Fruit fly (Drosophila melanogaster) whole organism, embryonic: ENCODE data around the gene CG31819.

ENCODE experiments used
- Antp ChIP-seq: fragments of 200-800 bp; sonication (Bioruptor generic); optimal IDR thresholded peaks from 3 replicates; lab custom pipeline; 2016; ENCODE audit warnings: missing biosample characterization, missing genetic modification characterization
- Atf3 ChIP-seq: fragments of 200-800 bp; sonication (Bioruptor generic); optimal IDR thresholded peaks from 3 replicates; lab custom pipeline; 2016; ENCODE audit warnings: missing biosample characterization, missing genetic modification characterization
- Atf6 ChIP-seq: fragments of 200-800 bp; sonication (Bioruptor generic); IDR thresholded peaks from 2 replicates; pipeline ENCODE4 v1.3.6; 2022; ENCODE audit warnings: missing biosample characterization, missing genetic modification characterization
- Awh ChIP-seq: fragments of 200-800 bp; sonication (Bioruptor generic); IDR thresholded peaks from 2 replicates; pipeline ENCODE4, ENCODE4 v1.3.6; 2022; ENCODE audit warnings: missing biosample characterization, missing genetic modification characterization
- Bgb ChIP-seq: fragments of 200-800 bp; sonication (Bioruptor generic); IDR thresholded peaks from 2 replicates; pipeline ENCODE4 v1.3.6; 2022; ENCODE audit warnings: missing biosample characterization, missing genetic modification characterization; ENCODE audit not compliant: partially characterized antibody
- BtbVII ChIP-seq: fragments of 200-800 bp; sonication (Bioruptor generic); optimal IDR thresholded peaks from 3 replicates; lab custom pipeline; 2017; ENCODE audit warnings: missing biosample characterization, mild to moderate bottlenecking, missing genetic modification characterization
- CG1024 ChIP-seq: fragments of 200-800 bp; sonication (Bioruptor generic); IDR thresholded peaks from 2 replicates; pipeline ENCODE4 v1.3.6; 2022; ENCODE audit warnings: missing biosample characterization, missing genetic modification characterization
- CG11398 ChIP-seq: fragments of 200-800 bp; sonication (Bioruptor generic); optimal IDR thresholded peaks from 2 replicates; lab custom pipeline; 2016; ENCODE audit warnings: missing biosample characterization, missing genetic modification characterization
- CG11504 ChIP-seq: fragments of 200-800 bp; sonication (Bioruptor generic); optimal IDR thresholded peaks from 3 replicates; lab custom pipeline; 2019; ENCODE audit warnings: missing biosample characterization, mild to moderate bottlenecking, missing genetic modification characterization, moderate library complexity
- CG12236 ChIP-seq: fragments of 200-800 bp; sonication (Bioruptor generic); optimal IDR thresholded peaks from 2 replicates; lab custom pipeline; 2016; ENCODE audit warnings: missing biosample characterization, missing genetic modification characterization
- CG1233 ChIP-seq: fragments of 200-800 bp; sonication (Bioruptor generic); optimal IDR thresholded peaks from 4 replicates; lab custom pipeline; 2018; ENCODE audit warnings: missing biosample characterization, mild to moderate bottlenecking, missing genetic modification characterization
- CG14710 ChIP-seq: fragments of 200-800 bp; sonication (Bioruptor generic); optimal IDR thresholded peaks from 3 replicates; lab custom pipeline; 2019; ENCODE audit warnings: missing biosample characterization, mild to moderate bottlenecking, missing genetic modification characterization, moderate library complexity
- CG17829 ChIP-seq: fragments of 200-800 bp; optimal IDR thresholded peaks from 2 replicates; lab custom pipeline; 2019; ENCODE audit warnings: missing biosample characterization, mild to moderate bottlenecking, missing genetic modification characterization, moderate library complexity
- CG18599 ChIP-seq: fragments of 200-800 bp; sonication (Bioruptor generic); optimal IDR thresholded peaks from 3 replicates; lab custom pipeline; 2017; ENCODE audit warnings: missing biosample characterization, missing genetic modification characterization, mild to moderate bottlenecking, moderate library complexity, missing genetic modification reagents
- CG18764 ChIP-seq: fragments of 200-800 bp; sonication (Bioruptor generic); optimal IDR thresholded peaks from 3 replicates; lab custom pipeline; 2016; ENCODE audit warnings: missing biosample characterization, missing genetic modification characterization
- CG2712 ChIP-seq: fragments of 200-800 bp; optimal IDR thresholded peaks from 3 replicates; lab custom pipeline; 2019; ENCODE audit warnings: missing biosample characterization, mild to moderate bottlenecking, missing genetic modification characterization, moderate library complexity
- CG34376 ChIP-seq: fragments of 200-800 bp; sonication (Bioruptor generic); optimal IDR thresholded peaks from 2 replicates; lab custom pipeline; 2018; ENCODE audit warnings: missing biosample characterization, mild to moderate bottlenecking, missing genetic modification characterization
- CG5953 ChIP-seq: fragments of 200-800 bp; sonication (Bioruptor generic); IDR thresholded peaks from 2 replicates; pipeline ENCODE4 v1.3.6; 2022; ENCODE audit warnings: missing biosample characterization, missing genetic modification characterization
- CG7928 ChIP-seq: fragments of 200-800 bp; sonication (Bioruptor generic); optimal IDR thresholded peaks from 2 replicates; lab custom pipeline; 2017; ENCODE audit warnings: missing biosample characterization, mild to moderate bottlenecking, missing genetic modification characterization
- CG8089 ChIP-seq: fragments of 200-800 bp; sonication (Bioruptor generic); optimal IDR thresholded peaks from 3 replicates; lab custom pipeline; 2016; ENCODE audit warnings: missing biosample characterization, missing genetic modification characterization
- CG8478 ChIP-seq: fragments of >200 bp; optimal IDR thresholded peaks from 2 replicates; lab custom pipeline; 2018
- CG8765 ChIP-seq: fragments of 200-800 bp; sonication (Bioruptor generic); IDR thresholded peaks from 2 replicates; pipeline ENCODE4 v1.3.6; 2022; ENCODE audit warnings: missing biosample characterization, missing genetic modification characterization
- CG9797 ChIP-seq: fragments of 200-800 bp; sonication (Bioruptor generic); optimal IDR thresholded peaks from 3 replicates; lab custom pipeline; 2018; ENCODE audit warnings: missing biosample characterization, mild to moderate bottlenecking, missing genetic modification characterization
- Dad ChIP-seq: fragments of 200-800 bp; sonication (Bioruptor generic); optimal IDR thresholded peaks from 3 replicates; lab custom pipeline; 2016; ENCODE audit warnings: missing biosample characterization, missing genetic modification characterization
- Dbx ChIP-seq: fragments of 200-800 bp; sonication (Bioruptor generic); IDR thresholded peaks from 3 replicates; pipeline ENCODE4 v1.3.6; 2022; ENCODE audit warnings: missing biosample characterization, missing genetic modification characterization
- E2f1 ChIP-seq: fragments of 200-800 bp; sonication (Bioruptor generic); IDR thresholded peaks from 2 replicates; pipeline ENCODE4 v1.3.6; 2022; ENCODE audit warnings: missing biosample characterization, missing genetic modification characterization
- Ets65A ChIP-seq: fragments of 200-800 bp; sonication (Bioruptor generic); peaks from one replicate; lab custom pipeline; 2016; ENCODE audit warnings: missing biosample characterization, missing genetic modification characterization
- HLH4C ChIP-seq: fragments of 200-800 bp; sonication (Bioruptor generic); IDR thresholded peaks from 3 replicates; pipeline ENCODE4 v1.3.6; 2022; ENCODE audit warnings: missing biosample characterization, missing genetic modification characterization; ENCODE audit not compliant: partially characterized antibody
- Mes4 ChIP-seq: fragments of 200-800 bp; sonication (Bioruptor generic); optimal IDR thresholded peaks from 2 replicates; lab custom pipeline; 2016; ENCODE audit warnings: missing biosample characterization, missing genetic modification characterization
- NK7.1 ChIP-seq: fragments of 200-800 bp; sonication (Bioruptor generic); optimal IDR thresholded peaks from 3 replicates; lab custom pipeline; 2016; ENCODE audit warnings: missing biosample characterization, missing genetic modification characterization
- Ssrp ChIP-seq: fragments of 200-800 bp; sonication (Bioruptor generic); optimal IDR thresholded peaks from 2 replicates; lab custom pipeline; 2018; ENCODE audit warnings: missing biosample characterization, mild to moderate bottlenecking, missing genetic modification characterization, moderate library complexity
- Usf ChIP-seq: fragments of 200-800 bp; sonication (Bioruptor generic); optimal IDR thresholded peaks from 2 replicates; lab custom pipeline; 2017; ENCODE audit warnings: missing genotype, missing biosample characterization, missing genetic modification characterization
- Xrp1 ChIP-seq: fragments of 200-800 bp; sonication (Bioruptor generic); IDR thresholded peaks from 2 replicates; pipeline ENCODE4 v1.3.6; 2022; ENCODE audit warnings: missing biosample characterization, missing genetic modification characterization
- YL-1 ChIP-seq: fragments of 200-800 bp; sonication (Bioruptor generic); optimal IDR thresholded peaks from 3 replicates; lab custom pipeline; 2017; ENCODE audit warnings: missing biosample characterization, mild to moderate bottlenecking, missing genetic modification characterization
- ara ChIP-seq: fragments of 200-800 bp; sonication (Bioruptor generic); IDR thresholded peaks from 2 replicates; pipeline ENCODE4 v1.3.6; 2022; ENCODE audit warnings: missing biosample characterization, missing genetic modification characterization
- ase ChIP-seq: fragments of 200-800 bp; sonication (Bioruptor generic); IDR thresholded peaks from 3 replicates; pipeline ENCODE4 v1.3.6; 2022; ENCODE audit warnings: missing biosample characterization, missing genetic modification characterization
- bbx ChIP-seq: fragments of 200-800 bp; sonication (Bioruptor generic); IDR thresholded peaks from 2 replicates; pipeline ENCODE4 v1.3.6; 2022; ENCODE audit warnings: missing biosample characterization, missing genetic modification characterization; ENCODE audit not compliant: partially characterized antibody
- bowl ChIP-seq: fragments of 200-800 bp; sonication (Bioruptor generic); IDR thresholded peaks from 2 replicates; pipeline ENCODE4 v1.3.6; 2022; ENCODE audit warnings: missing biosample characterization, missing genetic modification characterization
- danr ChIP-seq: fragments of 200-800 bp; sonication (Bioruptor generic); IDR thresholded peaks from 2 replicates; pipeline ENCODE4 v1.3.6; 2022; ENCODE audit warnings: missing biosample characterization, missing genetic modification characterization
- dm ChIP-seq: fragments of 200-800 bp; sonication (Bioruptor generic); optimal IDR thresholded peaks from 3 replicates; lab custom pipeline; 2016; ENCODE audit warnings: missing biosample characterization, missing genetic modification characterization
- gfzf ChIP-seq: fragments of 200-800 bp; sonication (Bioruptor generic); optimal IDR thresholded peaks from 2 replicates; lab custom pipeline; 2016; ENCODE audit warnings: missing biosample characterization, mild to moderate bottlenecking, missing genetic modification characterization, moderate library complexity
- ind ChIP-seq: fragments of 200-800 bp; sonication (Bioruptor generic); optimal IDR thresholded peaks from 3 replicates; lab custom pipeline; 2016; ENCODE audit warnings: missing biosample characterization, missing genetic modification characterization
- kay ChIP-seq: fragments of 200-800 bp; sonication (Bioruptor generic); optimal IDR thresholded peaks from 2 replicates; lab custom pipeline; 2016; ENCODE audit warnings: missing biosample characterization, missing genetic modification characterization
- lola ChIP-seq, 3 experiments: fragments of >200 bp in 2 of 3; fragments of 200-800 bp in 1 of 3; sonication (Bioruptor generic) in 1 of 3; optimal IDR thresholded peaks; 2 replicates each; lab custom pipeline; 2017 to 2019; ENCODE audit warnings: missing biosample characterization in 3 of 3, missing genetic modification characterization in 3 of 3, mild to moderate bottlenecking in 1 of 3, moderate library complexity in 1 of 3
- oc ChIP-seq: fragments of 200-800 bp; sonication (Bioruptor generic); optimal IDR thresholded peaks from 2 replicates; lab custom pipeline; 2018; ENCODE audit warnings: missing biosample characterization, mild to moderate bottlenecking, missing genetic modification characterization, moderate library complexity
- phol ChIP-seq: fragments of 200-800 bp; sonication (Bioruptor generic); optimal IDR thresholded peaks from 3 replicates; lab custom pipeline; 2018; ENCODE audit warnings: missing biosample characterization, mild to moderate bottlenecking, missing genetic modification characterization, moderate library complexity
- ranshi ChIP-seq: fragments of 200-800 bp; sonication (Bioruptor generic); IDR thresholded peaks from 2 replicates; pipeline ENCODE4 v1.3.6; 2022; ENCODE audit warnings: missing biosample characterization, missing genetic modification characterization
- sim ChIP-seq: fragments of 200-800 bp; sonication (Bioruptor generic); IDR thresholded peaks from 2 replicates; pipeline ENCODE4 v1.3.6; 2022; ENCODE audit warnings: missing biosample characterization, missing genetic modification characterization
- tgo ChIP-seq: fragments of 200-800 bp; sonication (Bioruptor generic); IDR thresholded peaks from 3 replicates; pipeline ENCODE4 v1.3.6; 2022; ENCODE audit warnings: missing biosample characterization, missing genetic modification characterization
- tup ChIP-seq: fragments of 200-800 bp; sonication (Bioruptor generic); optimal IDR thresholded peaks from 2 replicates; lab custom pipeline; 2016; ENCODE audit warnings: missing biosample characterization, mild to moderate bottlenecking, missing genetic modification characterization, moderate library complexity
- zfh1 ChIP-seq: fragments of 200-800 bp; sonication (Bioruptor generic); IDR thresholded peaks from 3 replicates; pipeline ENCODE4 v1.3.6; 2022; ENCODE audit warnings: missing biosample characterization, missing genetic modification characterization

The CG31819 gene

DNA sequence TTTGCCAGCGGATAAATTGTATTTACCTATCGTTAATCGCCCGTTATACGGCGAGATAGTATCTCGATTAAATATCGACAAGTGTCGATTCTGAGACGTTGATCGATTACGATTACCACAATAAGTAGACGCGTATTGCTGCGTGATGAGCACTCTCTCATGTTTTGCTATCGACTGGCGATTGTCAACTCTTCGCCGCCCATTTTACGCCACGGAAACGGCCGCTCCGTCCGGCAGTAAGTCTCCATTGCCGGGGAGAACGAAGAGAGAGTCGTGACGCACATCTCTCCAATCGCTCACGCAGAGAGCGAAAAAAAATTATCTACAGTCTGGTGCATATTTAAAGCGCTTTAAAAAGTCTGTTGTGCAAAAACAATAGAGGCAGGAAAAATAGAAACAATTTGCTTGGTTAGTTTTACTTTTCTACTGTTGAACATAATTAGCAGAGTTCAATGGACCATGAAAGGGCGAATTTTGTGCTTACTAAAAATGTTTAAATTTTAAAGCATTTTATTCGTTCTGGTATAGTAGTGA is 40.4 kb downstream of the CG31819 start, which contains the start of gene CG46309 (continued):
- TF ChIP-seq lola (GFP tag; optimal IDR thresholded peaks at IDR 0.05; lab: Kevin White, UChicago) (no peak), oc (no peak), CG9797 (GFP tag; lab: Kevin White, UChicago) (no peak), tup (GFP tag; lab: Kevin White, UChicago) (no peak), gfzf (GFP tag; lab: Kevin White, UChicago) (no peak), CG1024 (no peak), zfh1 (GFP tag; lab: Robert Waterston, UW) (no peak), Dbx (no peak), ara (no peak), phol (no peak), CG34376 (GFP tag; lab: Kevin White, UChicago) (peak; percentile 78), CG7928 (GFP tag; lab: Kevin White, UChicago) (no peak), CG12236 (GFP tag; lab: Kevin White, UChicago) (no peak), ranshi (GFP tag; lab: Robert Waterston, UW) (no peak; the same call in 1 of the 2 replicates), Awh (no peak), Xrp1 (GFP tag; lab: Robert Waterston, UW) (peak; percentile 44; the same call in 1 of the 2 replicates), CG8478 (lab: Kevin White, UChicago) (no peak), BtbVII (GFP tag; lab: Kevin White, UChicago) (peak; percentile 72), Antp (GFP tag; lab: Kevin White, UChicago) (no peak), ind (GFP tag; lab: Kevin White, UChicago) (peak; percentile 35), kay (GFP tag; lab: Kevin White, UChicago) (peak; percentile 49), Atf3 (GFP tag; lab: Kevin White, UChicago) (no peak), Ssrp (tag; lab: Kevin White, UChicago) (peak; percentile 25), HLH4C (GFP tag; lab: Robert Waterston, UW) (peak; percentile 99), CG8765 (GFP tag; lab: Robert Waterston, UW) (no peak), CG18599 (GFP tag; lab: Kevin White, UChicago) (peak; percentile 0), CG11398 (GFP tag; lab: Kevin White, UChicago) (peak; percentile 9), Bgb (GFP tag; lab: Robert Waterston, UW) (peak; percentile 94), bbx (GFP tag; lab: Robert Waterston, UW) (peak; percentile 94), CG8089 (GFP tag; lab: Kevin White, UChicago) (no peak), Atf6 (GFP tag; lab: Robert Waterston, UW) (no peak), Usf (no peak), Dad (GFP tag; lab: Kevin White, UChicago) (no peak), bowl (GFP tag; lab: Robert Waterston, UW) (peak; percentile 53; the same call in 1 of the 2 replicates), CG14710 (no peak), CG5953 (GFP tag; lab: Robert Waterston, UW) (no peak), ase (GFP tag; lab: Robert Waterston, UW) (no peak), CG17829 (no peak), CG1233 (no peak), danr (GFP tag; lab: Robert Waterston, UW) (no peak), dm (GFP tag; lab: Kevin White, UChicago) (no peak), tgo (GFP tag; lab: Robert Waterston, UW) (no peak), sim (GFP tag; lab: Robert Waterston, UW) (no peak), Ets65A (GFP tag; lab: Kevin White, UChicago) (peak; percentile 62), Mes4 (GFP tag; lab: Kevin White, UChicago) (no peak), CG2712 (tag; lab: Kevin White, UChicago) (no peak), YL-1 (GFP tag; lab: Kevin White, UChicago) (no peak), NK7.1 (no peak), CG11504 (no peak), E2f1 (no peak), CG18764 (no peak)
